Fruit fly (Drosophila melanogaster) whole organism, embryonic: ENCODE data around the gene CG9855.

ENCODE experiments used
- BtbVII ChIP-seq: fragments of 200-800 bp; sonication (Bioruptor generic); optimal IDR thresholded peaks from 3 replicates; lab custom pipeline; 2017; ENCODE audit warnings: missing biosample characterization, mild to moderate bottlenecking, missing genetic modification characterization
- Bteb2 ChIP-seq: fragments of 200-800 bp; sonication (Bioruptor generic); optimal IDR thresholded peaks from 2 replicates; lab custom pipeline; 2016; ENCODE audit warnings: missing biosample characterization, missing genetic modification characterization
- C15 ChIP-seq: fragments of 200-800 bp; sonication (Bioruptor generic); IDR thresholded peaks from 3 replicates; pipeline ENCODE4 v1.3.6; 2022; ENCODE audit warnings: missing biosample characterization, missing genetic modification characterization
- CG10979 ChIP-seq: fragments of 200-800 bp; sonication (Bioruptor generic); optimal IDR thresholded peaks from 2 replicates; lab custom pipeline; 2018; ENCODE audit warnings: missing biosample characterization, mild to moderate bottlenecking, missing genetic modification characterization, moderate library complexity
- CG11093 ChIP-seq: fragments of 200-800 bp; sonication (Bioruptor generic); IDR thresholded peaks from 3 replicates; pipeline ENCODE4 v1.3.6; 2022; ENCODE audit warnings: missing biosample characterization, missing genetic modification characterization
- CG12219 ChIP-seq: fragments of 200-800 bp; sonication (Bioruptor generic); optimal IDR thresholded peaks from 3 replicates; lab custom pipeline; 2018; ENCODE audit warnings: missing biosample characterization, mild to moderate bottlenecking, missing genetic modification characterization
- CG12659 ChIP-seq: fragments of 200-800 bp; sonication (Bioruptor generic); optimal IDR thresholded peaks from 3 replicates; lab custom pipeline; 2017; ENCODE audit warnings: mild to moderate bottlenecking, missing biosample characterization, missing genetic modification reagents, missing genetic modification characterization
- CG12942 ChIP-seq: fragments of 200-800 bp; sonication (Bioruptor generic); optimal IDR thresholded peaks from 3 replicates; lab custom pipeline; 2016; ENCODE audit warnings: missing biosample characterization, missing genetic modification characterization
- CG14050 ChIP-seq: fragments of 200-800 bp; sonication (Bioruptor generic); IDR thresholded peaks from 3 replicates; pipeline ENCODE4 v1.3.6; 2022; ENCODE audit warnings: missing biosample characterization, missing genetic modification characterization
- CG15696 ChIP-seq: fragments of 200-800 bp; sonication (Bioruptor generic); optimal IDR thresholded peaks from 2 replicates; lab custom pipeline; 2019; ENCODE audit warnings: missing biosample characterization, mild to moderate bottlenecking, missing genetic modification characterization, moderate library complexity
- CG16863 ChIP-seq: fragments of 200-800 bp; sonication (Bioruptor generic); optimal IDR thresholded peaks from 3 replicates; lab custom pipeline; 2016; ENCODE audit warnings: missing biosample characterization, missing genetic modification characterization
- CG30403 ChIP-seq: fragments of 200-800 bp; sonication (Bioruptor generic); optimal IDR thresholded peaks from 3 replicates; lab custom pipeline; 2016; ENCODE audit warnings: missing biosample characterization, missing genetic modification characterization
- CG3163 ChIP-seq: fragments of 200-800 bp; sonication (Bioruptor generic); optimal IDR thresholded peaks from 3 replicates; lab custom pipeline; 2016; ENCODE audit warnings: missing biosample characterization, missing genetic modification characterization
- CG34376 ChIP-seq: fragments of 200-800 bp; sonication (Bioruptor generic); optimal IDR thresholded peaks from 2 replicates; lab custom pipeline; 2018; ENCODE audit warnings: missing biosample characterization, mild to moderate bottlenecking, missing genetic modification characterization
- CG34422 ChIP-seq: fragments of 200-800 bp; sonication (Bioruptor generic); IDR thresholded peaks from 3 replicates; pipeline ENCODE4 v1.3.6; 2022; ENCODE audit warnings: missing biosample characterization, missing genetic modification characterization
- CG3847 ChIP-seq: fragments of 200-800 bp; sonication (Bioruptor generic); IDR thresholded peaks from 2 replicates; pipeline ENCODE4 v1.3.6; 2022; ENCODE audit warnings: missing biosample characterization, missing genetic modification characterization
- CG42726 ChIP-seq: fragments of 200-800 bp; sonication (Bioruptor generic); IDR thresholded peaks from 2 replicates; pipeline ENCODE4 v1.3.6; 2022; ENCODE audit warnings: missing biosample characterization, missing genetic modification characterization; ENCODE audit not compliant: partially characterized antibody
- CG5180 ChIP-seq: fragments of 200-800 bp; sonication (Bioruptor generic); optimal IDR thresholded peaks from 3 replicates; lab custom pipeline; 2017; ENCODE audit warnings: missing biosample characterization, missing genetic modification characterization, mild to moderate bottlenecking, moderate library complexity, missing genetic modification reagents
- CG7271 ChIP-seq: fragments of 200-800 bp; sonication (Bioruptor generic); optimal IDR thresholded peaks from 2 replicates; lab custom pipeline; 2018; ENCODE audit warnings: missing biosample characterization, mild to moderate bottlenecking, missing genetic modification characterization, moderate library complexity
- CG7786 ChIP-seq: fragments of 200-800 bp; sonication (Bioruptor generic); optimal IDR thresholded peaks from 2 replicates; lab custom pipeline; 2016; ENCODE audit warnings: missing biosample characterization, missing genetic modification characterization
- CG8359 ChIP-seq: fragments of 200-800 bp; sonication (Bioruptor generic); optimal IDR thresholded peaks from 2 replicates; lab custom pipeline; 2017; ENCODE audit warnings: missing biosample characterization, mild to moderate bottlenecking, missing genetic modification characterization, borderline replicate concordance
- CG8944 ChIP-seq: fragments of 200-800 bp; sonication (Bioruptor generic); optimal IDR thresholded peaks from 3 replicates; lab custom pipeline; 2016; ENCODE audit warnings: missing biosample characterization, missing genetic modification characterization
- Fer3 ChIP-seq: fragments of 200-800 bp; sonication (Bioruptor generic); optimal IDR thresholded peaks from 2 replicates; lab custom pipeline; 2018; ENCODE audit warnings: missing biosample characterization, mild to moderate bottlenecking, missing genetic modification characterization, moderate library complexity
- H2.0 ChIP-seq: fragments of 200-800 bp; sonication (Bioruptor generic); IDR thresholded peaks from 2 replicates; pipeline ENCODE4 v1.3.6; 2022; ENCODE audit warnings: missing biosample characterization, missing genetic modification characterization
- Hr3 ChIP-seq: fragments of 200-800 bp; sonication (Bioruptor generic); optimal IDR thresholded peaks from 3 replicates; lab custom pipeline; 2016; ENCODE audit warnings: missing biosample characterization, missing genetic modification characterization
- MBD-R2 ChIP-seq: fragments of 200-800 bp; sonication (Bioruptor generic); IDR thresholded peaks from 2 replicates; pipeline ENCODE4 v1.3.6; 2022; ENCODE audit warnings: missing biosample characterization, missing genetic modification characterization
- Oaz ChIP-seq: fragments of 200-800 bp; sonication (Bioruptor generic); IDR thresholded peaks from 2 replicates; pipeline ENCODE4 v1.3.6; 2022; ENCODE audit warnings: missing biosample characterization, missing genetic modification characterization
- Sox102F ChIP-seq: fragments of 200-800 bp; sonication (Bioruptor generic); optimal IDR thresholded peaks from 2 replicates; lab custom pipeline; 2018; ENCODE audit warnings: missing biosample characterization, mild to moderate bottlenecking, missing genetic modification characterization, moderate library complexity
- YL-1 ChIP-seq: fragments of 200-800 bp; sonication (Bioruptor generic); optimal IDR thresholded peaks from 3 replicates; lab custom pipeline; 2017; ENCODE audit warnings: missing biosample characterization, mild to moderate bottlenecking, missing genetic modification characterization
- ab ChIP-seq: fragments of 200-800 bp; sonication (Bioruptor generic); optimal IDR thresholded peaks from 2 replicates; lab custom pipeline; 2016; ENCODE audit warnings: missing biosample characterization, missing genetic modification characterization
- caup ChIP-seq: fragments of 200-800 bp; sonication (Bioruptor generic); optimal IDR thresholded peaks from 3 replicates; lab custom pipeline; 2017; ENCODE audit warnings: missing biosample characterization, mild to moderate bottlenecking, missing genetic modification characterization, moderate library complexity; ENCODE audit not compliant: severe bottlenecking
- ci ChIP-seq: fragments of 200-800 bp; sonication (Bioruptor generic); IDR thresholded peaks from 3 replicates; pipeline ENCODE4 v1.3.6; 2022; ENCODE audit warnings: missing biosample characterization, missing genetic modification characterization
- crol ChIP-seq: fragments of 200-800 bp; sonication (Bioruptor generic); IDR thresholded peaks from 2 replicates; pipeline ENCODE4 v1.3.6; 2022; ENCODE audit warnings: missing biosample characterization, missing genetic modification characterization
- dati ChIP-seq: fragments of 200-800 bp; sonication (Bioruptor generic); IDR thresholded peaks from 2 replicates; pipeline ENCODE4 v1.3.6; 2022; ENCODE audit warnings: missing biosample characterization, missing genetic modification characterization
- dm ChIP-seq: fragments of 200-800 bp; sonication (Bioruptor generic); optimal IDR thresholded peaks from 3 replicates; lab custom pipeline; 2016; ENCODE audit warnings: missing biosample characterization, missing genetic modification characterization
- grau ChIP-seq: fragments of 200-800 bp; optimal IDR thresholded peaks from 3 replicates; lab custom pipeline; 2019; ENCODE audit warnings: missing biosample characterization, mild to moderate bottlenecking, missing genetic modification characterization, moderate library complexity
- knrl ChIP-seq: fragments of 200-800 bp; sonication (Bioruptor generic); IDR thresholded peaks from 3 replicates; pipeline ENCODE4 v1.3.6; 2022; ENCODE audit warnings: missing biosample characterization, missing genetic modification characterization; ENCODE audit not compliant: partially characterized antibody
- nerfin-1 ChIP-seq: fragments of 200-800 bp; sonication (Bioruptor generic); optimal IDR thresholded peaks from 3 replicates; lab custom pipeline; 2019; ENCODE audit warnings: missing biosample characterization, mild to moderate bottlenecking, missing genetic modification characterization, moderate library complexity
- sim ChIP-seq: fragments of 200-800 bp; sonication (Bioruptor generic); IDR thresholded peaks from 2 replicates; pipeline ENCODE4 v1.3.6; 2022; ENCODE audit warnings: missing biosample characterization, missing genetic modification characterization
- sna ChIP-seq: fragments of 200-800 bp; sonication (Bioruptor generic); IDR thresholded peaks from 2 replicates; pipeline ENCODE4 v1.3.6; 2022; ENCODE audit warnings: missing biosample characterization, missing genetic modification characterization; ENCODE audit not compliant: partially characterized antibody
- so ChIP-seq: fragments of 200-800 bp; sonication (Bioruptor generic); IDR thresholded peaks from 3 replicates; pipeline ENCODE4 v1.3.6; 2022; ENCODE audit warnings: missing biosample characterization, missing genetic modification characterization
- sob ChIP-seq: fragments of 200-800 bp; sonication (Bioruptor generic); IDR thresholded peaks from 2 replicates; pipeline ENCODE4 v1.3.6; 2022; ENCODE audit warnings: missing biosample characterization, missing genetic modification characterization
- tx ChIP-seq: fragments of 200-800 bp; sonication (Bioruptor generic); optimal IDR thresholded peaks from 2 replicates; lab custom pipeline; 2016; ENCODE audit warnings: missing biosample characterization, missing genetic modification characterization
- zfh2 ChIP-seq: fragments of 200-800 bp; sonication (Bioruptor generic); optimal IDR thresholded peaks from 2 replicates; lab custom pipeline; 2016; ENCODE audit warnings: missing biosample characterization, missing genetic modification characterization

CG9855 gene

DNA sequence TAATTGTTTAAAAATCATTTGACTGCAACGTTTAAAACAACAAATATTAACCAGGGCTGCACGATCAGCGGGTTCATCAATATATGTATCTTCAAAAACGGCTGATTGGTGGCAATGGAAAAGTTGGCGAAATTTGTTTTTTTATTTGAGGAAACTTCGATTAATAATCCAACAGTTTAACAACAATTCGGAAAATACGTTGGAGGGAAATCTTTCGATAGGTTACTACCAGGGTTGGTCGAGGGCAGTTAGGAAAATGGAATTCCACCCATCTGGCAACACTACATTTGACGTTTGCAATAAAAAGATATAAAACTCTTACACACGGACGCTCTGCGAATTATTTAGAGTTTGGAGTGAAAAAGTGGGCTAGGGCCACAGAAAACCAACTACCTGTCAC, 39.4 kb upstream of the CG9855 start, which contains the start of the genes Lipt2 and CG14650 (continued):
- peak; percentile 55 for TF ChIP-seq CG12942 (GFP tag; lab: Kevin White, UChicago)
- TF ChIP-seq crol (GFP tag; lab: Robert Waterston, UW): no peak
- TF ChIP-seq ci: peak; percentile 39; the same call in 1 of the 3 replicates
- peak; percentile 93 for TF ChIP-seq YL-1
- TF ChIP-seq CG14050: no peak
- TF ChIP-seq CG7786 (GFP tag; lab: Kevin White, UChicago): peak; percentile 51
- 0 out of 2 replicates have a peak, but pooled peaks have one; percentile 45 for TF ChIP-seq sob (GFP tag; lab: Robert Waterston, UW)
- TF ChIP-seq grau (tag; lab: Kevin White, UChicago): peak; percentile 60
- TF ChIP-seq CG8944 (GFP tag; lab: Kevin White, UChicago): peak; percentile 74
- peak; percentile 65 for TF ChIP-seq nerfin-1
- TF ChIP-seq dm (GFP tag; lab: Kevin White, UChicago): peak; percentile 68
- TF ChIP-seq Fer3 (tag; lab: Kevin White, UChicago): peak; percentile 15
- no peak for TF ChIP-seq CG11093
- TF ChIP-seq zfh2 (GFP tag; lab: Kevin White, UChicago): peak; percentile 80
- TF ChIP-seq sna (GFP tag; lab: Robert Waterston, UW): peak; percentile 46
- TF ChIP-seq Oaz: no peak
- TF ChIP-seq C15: no peak
- TF ChIP-seq BtbVII (GFP tag; lab: Kevin White, UChicago): no peak
- no peak for TF ChIP-seq CG12219
- TF ChIP-seq CG16863: peak; percentile 27
- TF ChIP-seq knrl: peak; percentile 61
- TF ChIP-seq Hr3: peak; percentile 57
- peak; percentile 74 for TF ChIP-seq CG30403 (GFP tag; lab: Kevin White, UChicago)
- TF ChIP-seq Sox102F (GFP tag; lab: Kevin White, UChicago): no peak
- no peak for TF ChIP-seq CG7271 (tag; lab: Kevin White, UChicago)
- peak; percentile 77 for TF ChIP-seq CG12659 (GFP tag; lab: Kevin White, UChicago)
- TF ChIP-seq CG8359 (GFP tag; lab: Kevin White, UChicago): no peak
- peak; percentile 53 for TF ChIP-seq tx (GFP tag; lab: Kevin White, UChicago)
- TF ChIP-seq H2.0: peak; percentile 28
- TF ChIP-seq CG3163 (GFP tag; lab: Kevin White, UChicago): peak; percentile 79
- peak; percentile 37 for TF ChIP-seq CG10979 (tag; lab: Kevin White, UChicago)
- peak; percentile 46 for TF ChIP-seq CG34376 (GFP tag; lab: Kevin White, UChicago)
- TF ChIP-seq CG15696 (tag; lab: Kevin White, UChicago): peak; percentile 52
- TF ChIP-seq CG42726: 0 out of 2 replicates have a peak, but pooled peaks have one; percentile 18
- peak; percentile 88 for TF ChIP-seq MBD-R2 (GFP tag; lab: Robert Waterston, UW)
- TF ChIP-seq CG3847 (GFP tag; lab: Robert Waterston, UW): peak; percentile 64
- no peak for TF ChIP-seq CG5180 (GFP tag; lab: Kevin White, UChicago)
- no peak for TF ChIP-seq dati
- TF ChIP-seq Bteb2: peak; percentile 41
- 0 out of 3 replicates have a peak, but pooled peaks have one; percentile 28 for TF ChIP-seq CG34422
- TF ChIP-seq caup (GFP tag; lab: Kevin White, UChicago): no peak
- no peak for TF ChIP-seq ab (GFP tag; lab: Kevin White, UChicago)
- no peak for TF ChIP-seq so
- no peak for TF ChIP-seq sim
- TF ChIP-seq, all 482 proteins: peak for 236
